Worm (Caenorhabditis elegans) whole organism, late embryonic: ENCODE results near the gene Y40C5A.4.

Experiments
- ceh-48 ChIP-seq: sonication (generic microtip); optimal IDR thresholded peaks from 2 replicates; lab custom pipeline; 2016; ENCODE audit warnings: missing genetic modification characterization, inconsistent platforms, missing compliant biosample characterization
- ceh-6 ChIP-seq: fragments of 200-800 bp; sonication (Bioruptor generic); optimal IDR thresholded peaks from 2 replicates; lab custom pipeline; 2018; ENCODE audit warnings: mild to moderate bottlenecking, missing genetic modification characterization, missing compliant biosample characterization
- hlh-8 ChIP-seq: sonication (generic microtip); optimal IDR thresholded peaks from 2 replicates; lab custom pipeline; 2016; ENCODE audit warnings: missing genotype, missing genetic modification characterization, missing compliant biosample characterization
- nfya-1 ChIP-seq: sonication (generic microtip); optimal IDR thresholded peaks from 2 replicates; lab custom pipeline; 2017; ENCODE audit warnings: missing genetic modification characterization, mild to moderate bottlenecking, missing compliant biosample characterization, antibody characterized with exemption, moderate library complexity
- unc-86 ChIP-seq: sonication (generic microtip); optimal IDR thresholded peaks from 2 replicates; lab custom pipeline; 2016; ENCODE audit warnings: missing genetic modification characterization, missing compliant biosample characterization

- TF ChIP-seq hlh-8 (no peak), ceh-6 (GFP tag; lab: Kevin White, UChicago) (no peak), unc-86 (tag; lab: Kevin White, UChicago) (no peak), ceh-48 (tag; lab: Kevin White, UChicago) (no peak), nfya-1 (no peak)
Observed at ce11 chrIV:7332695-7333094, 32.2 kb downstream of the Y40C5A.4 start, which contains the start of gene ocr-4.
